Worm (Caenorhabditis elegans): ENCODE results near the gene ZK757.10.

DNA sequence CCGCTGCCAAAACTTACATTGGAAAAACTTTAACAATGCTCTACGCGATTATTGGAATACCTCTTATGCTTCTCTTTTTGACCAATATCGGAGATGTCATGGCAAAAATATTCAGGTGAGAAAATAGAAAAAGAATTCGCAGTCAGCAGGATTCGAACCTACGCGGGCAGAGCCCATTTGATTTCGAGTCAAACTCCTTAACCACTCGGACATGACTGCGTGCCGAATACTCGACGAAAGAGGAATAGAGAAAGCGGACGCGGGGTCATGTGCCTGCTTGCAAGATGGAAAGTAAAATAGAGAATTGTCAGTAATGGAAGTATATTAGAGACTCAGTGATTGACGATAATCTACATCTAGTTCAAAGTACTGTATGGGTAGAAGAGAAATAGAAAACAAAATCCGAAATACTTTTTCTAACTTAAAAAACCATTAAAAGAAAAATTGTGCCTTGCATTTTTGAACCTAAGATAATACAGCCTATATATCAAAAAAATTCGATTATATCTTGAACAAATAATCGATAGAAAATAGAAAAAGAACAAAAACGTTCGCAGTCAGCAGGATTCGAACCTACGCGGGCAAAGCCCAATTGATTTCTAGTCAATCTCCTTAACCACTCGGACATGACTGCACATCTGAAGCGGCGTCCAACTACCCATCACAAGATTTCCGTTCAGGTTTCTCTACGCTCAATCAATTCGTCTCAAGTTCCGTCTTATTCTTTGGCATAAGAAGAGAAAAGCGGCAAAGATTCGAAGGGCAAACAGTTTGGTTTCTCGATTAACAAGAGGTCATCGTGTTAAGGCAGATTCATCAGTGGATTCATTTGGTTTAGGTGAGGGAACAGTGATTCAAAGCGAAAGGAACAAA is 15.3 kb upstream of the ZK757.10 start:
- no peak for TF ChIP-seq ama-1 (optimal IDR thresholded peaks at IDR 0.05)
- TF ChIP-seq aly-1 (tag; optimal IDR thresholded peaks at IDR 0.05) = peak; percentile 86
- peak; percentile 91 for TF ChIP-seq flt-1 (GFP tag; IDR thresholded peaks at IDR 0.05)
- peak; percentile 84 for TF ChIP-seq ets-7 (tag; optimal IDR thresholded peaks at IDR 0.05)
- peak; percentile 78 for TF ChIP-seq hmbx-1 (tag; optimal IDR thresholded peaks at IDR 0.05)
- peak; percentile 95 for TF ChIP-seq pes-1 (GFP tag; IDR thresholded peaks at IDR 0.05)
- peak; percentile 91 for TF ChIP-seq hmg-4 (GFP tag; optimal IDR thresholded peaks at IDR 0.05)
- TF ChIP-seq sea-1 (GFP tag; conservative IDR thresholded peaks at IDR 0.05) = peak; percentile 88
- TF ChIP-seq F13C5.2 (tag; optimal IDR thresholded peaks at IDR 0.05) = peak; percentile 84
- TF ChIP-seq tra-4 (tag; optimal IDR thresholded peaks at IDR 0.05) = peak; percentile 45
- peak; percentile 86 for TF ChIP-seq ceh-36 (tag; optimal IDR thresholded peaks at IDR 0.05)
